Worm (Caenorhabditis elegans): ENCODE results near the gene zig-10.

The zig-10 gene

DNA sequence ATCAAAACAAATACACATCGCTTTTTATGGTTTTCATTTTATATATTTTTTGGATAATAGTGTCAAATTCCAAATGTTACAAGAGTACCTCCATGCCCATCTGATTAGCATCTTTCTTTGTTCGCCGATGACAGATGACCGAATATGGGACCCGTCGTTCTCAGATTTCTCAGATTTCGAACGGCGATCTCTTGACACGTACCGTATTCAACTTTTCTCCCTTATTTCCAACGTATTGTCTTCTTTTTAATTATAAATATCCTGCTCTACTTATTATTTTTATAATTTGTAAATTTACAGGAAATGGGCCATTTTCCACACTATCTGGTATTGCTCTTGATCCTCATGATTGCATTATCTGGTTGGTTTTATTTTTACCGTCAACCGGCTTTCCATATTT, at the start of gene zig-10:
zig-10 (plus strand) TSS at position 301 of the 400 bp plus-strand sequence.
- no peak for TF ChIP-seq egl-44 (GFP tag; IDR thresholded peaks at IDR 0.05)
- no peak for TF ChIP-seq Y95B8A.8 (GFP tag; IDR thresholded peaks at IDR 0.05)
- TF ChIP-seq nfya-1 (tag; optimal IDR thresholded peaks at IDR 0.05; ENCODE audit: borderline replicate concordance, insufficient read depth) = no peak
- TF ChIP-seq C17E4.6 (GFP tag; IDR thresholded peaks at IDR 0.05) = no peak
- TF ChIP-seq unc-130 (GFP tag; optimal IDR thresholded peaks at IDR 0.05) = no peak
- TF ChIP-seq ets-4 (GFP tag; optimal IDR thresholded peaks at IDR 0.05) = no peak
- no peak for TF ChIP-seq ceh-100 (GFP tag; IDR thresholded peaks at IDR 0.05)
- no peak for TF ChIP-seq Y56A3A.18 (GFP tag; IDR thresholded peaks at IDR 0.05)

DNA sequence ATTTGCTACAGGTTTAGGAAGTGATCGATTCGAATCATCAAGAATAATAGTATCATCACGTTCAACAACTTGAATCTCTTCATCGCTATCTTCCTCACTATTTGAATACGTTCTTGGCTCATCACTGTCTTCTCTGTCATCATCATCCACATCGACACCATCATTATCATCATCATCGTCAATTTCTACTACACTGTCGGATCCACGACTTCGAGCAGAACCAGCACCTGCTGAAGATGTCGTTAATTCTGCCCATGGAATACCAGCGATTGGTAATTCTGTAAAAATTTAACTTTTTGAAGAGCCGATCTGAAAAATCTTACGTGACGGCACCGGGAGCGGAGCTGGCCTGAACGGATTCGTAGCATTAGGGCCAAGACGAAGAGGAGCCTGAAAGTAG, 48.5 kb upstream of the zig-10 start:
- TF ChIP-seq hmg-1.2 (GFP tag; IDR thresholded peaks at IDR 0.05) (no peak), F22D6.2 (tag; optimal IDR thresholded peaks at IDR 0.05) (no peak), Y56A3A.18 (GFP tag; IDR thresholded peaks at IDR 0.05) (no peak), aptf-2 (GFP tag; conservative IDR thresholded peaks at IDR 0.05) (no peak), F49E8.2 (tag; optimal IDR thresholded peaks at IDR 0.05; ENCODE audit: insufficient read depth) (no peak), B0019.2 (GFP tag; conservative IDR thresholded peaks at IDR 0.05) (no peak), lag-1 (GFP tag; IDR thresholded peaks at IDR 0.05) (no peak), ceh-40 (GFP tag; IDR thresholded peaks at IDR 0.05) (no peak)

DNA sequence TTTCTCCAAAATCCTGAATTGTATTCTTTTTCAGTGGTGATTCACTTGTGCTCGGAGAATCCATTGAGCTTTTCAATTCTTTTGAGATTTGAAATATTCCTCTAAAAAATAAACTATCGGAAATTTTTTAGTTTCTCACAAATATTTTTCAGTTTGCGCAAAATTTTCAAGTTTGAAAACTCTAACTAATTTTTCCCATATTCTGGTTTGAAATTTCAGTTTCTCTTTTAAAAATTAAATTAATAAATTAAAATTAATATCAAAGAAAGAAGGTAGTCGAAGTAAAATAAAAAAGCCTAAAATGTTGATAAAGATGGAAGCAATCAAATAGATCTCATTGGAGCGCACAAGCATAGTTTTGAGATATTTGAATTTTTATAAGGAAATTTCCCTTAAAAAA, 46.6 kb upstream of the zig-10 start, which contains the start of gene C32D5.10:
C32D5.10 (minus strand) TSS at position 101 of the 400 bp plus-strand sequence.
- TF ChIP-seq nhr-120 (GFP tag; IDR thresholded peaks at IDR 0.05) (no peak), chd-7 (tag; optimal IDR thresholded peaks at IDR 0.05) (no peak), madf-10 (tag; optimal IDR thresholded peaks at IDR 0.05) (no peak), nfya-1 (tag; optimal IDR thresholded peaks at IDR 0.05; ENCODE audit: borderline replicate concordance, insufficient read depth) (no peak), lin-40 (tag; optimal IDR thresholded peaks at IDR 0.05) (no peak), efl-1 (GFP tag; optimal IDR thresholded peaks at IDR 0.05) (no peak), pbrm-1 (GFP tag; IDR thresholded peaks at IDR 0.05) (no peak), unc-130 (GFP tag; optimal IDR thresholded peaks at IDR 0.05) (no peak), let-526 (GFP tag; IDR thresholded peaks at IDR 0.05) (no peak), nfya-2 (GFP tag; IDR thresholded peaks at IDR 0.05) (no peak), ztf-6 (GFP tag; IDR thresholded peaks at IDR 0.05) (no peak), snpc-1.3 (tag; optimal IDR thresholded peaks at IDR 0.05; ENCODE audit: insufficient read depth) (no peak), aptf-3 (GFP tag; IDR thresholded peaks at IDR 0.05) (no peak), let-607 (tag; optimal IDR thresholded peaks at IDR 0.05) (no peak), F39B2.1 (GFP tag; IDR thresholded peaks at IDR 0.05) (no peak), ceh-91 (GFP tag; IDR thresholded peaks at IDR 0.05) (no peak), F10E7.11 (tag; optimal IDR thresholded peaks at IDR 0.05) (no peak), F23B12.7 (tag; optimal IDR thresholded peaks at IDR 0.05; ENCODE audit: insufficient read depth) (no peak), B0035.1 (tag; optimal IDR thresholded peaks at IDR 0.05) (no peak), ztf-28 (GFP tag; IDR thresholded peaks at IDR 0.05) (no peak)
